Fruit fly (Drosophila melanogaster): ENCODE results near the gene Oatp33Ea.

Oatp33Ea gene

dm6 chr2L:12415485-12416137 lies 30.1 kb downstream of the Oatp33Ea start (continued):
- TF ChIP-seq bowl (GFP tag; IDR thresholded peaks at IDR 0.05) (no peak), CG7839 (tag; optimal IDR thresholded peaks at IDR 0.05) (peak; percentile 55), CG12744 (GFP tag; optimal IDR thresholded peaks at IDR 0.05) (no peak), trem (tag; optimal IDR thresholded peaks at IDR 0.05) (no peak), CG9609 (GFP tag; optimal IDR thresholded peaks at IDR 0.05) (no peak), CG31365 (tag; optimal IDR thresholded peaks at IDR 0.05) (no peak), gce (GFP tag; IDR thresholded peaks at IDR 0.05) (no peak), CG11695 (GFP tag; IDR thresholded peaks at IDR 0.05) (no peak), CG3407 (GFP tag; optimal IDR thresholded peaks at IDR 0.05) (no peak), CG9932 (GFP tag; IDR thresholded peaks at IDR 0.05) (no peak), Dref (GFP tag; IDR thresholded peaks at IDR 0.05) (no peak), CG2712 (tag; optimal IDR thresholded peaks at IDR 0.05) (peak; percentile 67), CG4360 (GFP tag; IDR thresholded peaks at IDR 0.05) (no peak), unpg (GFP tag; optimal IDR thresholded peaks at IDR 0.05) (peak; percentile 21), pnt (GFP tag; optimal IDR thresholded peaks at IDR 0.05) (no peak), CG43689 (GFP tag; IDR thresholded peaks at IDR 0.05) (no peak), MESR4 (GFP tag; optimal IDR thresholded peaks at IDR 0.05) (no peak), lola (GFP tag; optimal IDR thresholded peaks at IDR 0.05) (peak in 1 of 3 experiments; percentile 61), peb (GFP tag; IDR thresholded peaks at IDR 0.05) (no peak), Ptx1 (GFP tag; IDR thresholded peaks at IDR 0.05) (no peak), Rx (GFP tag; IDR thresholded peaks at IDR 0.05) (no peak), tll (GFP tag; optimal IDR thresholded peaks at IDR 0.05) (no peak), Oaz (GFP tag; IDR thresholded peaks at IDR 0.05) (no peak), Fer3 (tag; optimal IDR thresholded peaks at IDR 0.05) (no peak), danr (GFP tag; IDR thresholded peaks at IDR 0.05) (no peak), CG3726 (GFP tag; IDR thresholded peaks at IDR 0.05) (no peak), CG18262 (tag; optimal IDR thresholded peaks at IDR 0.05) (peak; percentile 63), Chrac-16 (GFP tag; optimal IDR thresholded peaks at IDR 0.05) (no peak), ato (GFP tag; IDR thresholded peaks at IDR 0.05; ENCODE audit: partially characterized antibody) (no peak), zfh2 (GFP tag; optimal IDR thresholded peaks at IDR 0.05) (no peak), exex (tag; optimal IDR thresholded peaks at IDR 0.05) (no peak), luna (GFP tag; optimal IDR thresholded peaks at IDR 0.05) (no peak), ken (GFP tag; IDR thresholded peaks at IDR 0.05) (no peak), sima (GFP tag; optimal IDR thresholded peaks at IDR 0.05) (no peak), tio (GFP tag; optimal IDR thresholded peaks at IDR 0.05) (peak; percentile 3), yki (optimal IDR thresholded peaks at IDR 0.05) (no peak), CG15011 (GFP tag; optimal IDR thresholded peaks at IDR 0.05) (no peak), fd96Cb (tag; optimal IDR thresholded peaks at IDR 0.05) (peak; percentile 31), CG10543 (GFP tag; optimal IDR thresholded peaks at IDR 0.05) (no peak), CG9437 (GFP tag; optimal IDR thresholded peaks at IDR 0.05) (peak; percentile 32), trh (GFP tag; optimal IDR thresholded peaks at IDR 0.05) (no peak), HmgD (GFP tag; optimal IDR thresholded peaks at IDR 0.05) (no peak), CG13894 (tag; optimal IDR thresholded peaks at IDR 0.05) (no peak), kah (GFP tag; optimal IDR thresholded peaks at IDR 0.05) (no peak), CG32767 (GFP tag; IDR thresholded peaks at IDR 0.05) (no peak), CG4328 (GFP tag; optimal IDR thresholded peaks at IDR 0.05) (no peak), CG15514 (GFP tag; optimal IDR thresholded peaks at IDR 0.05) (no peak), CG6654 (GFP tag; optimal IDR thresholded peaks at IDR 0.05) (no peak), CG18476 (GFP tag; optimal IDR thresholded peaks at IDR 0.05) (no peak), CG1233 (GFP tag; optimal IDR thresholded peaks at IDR 0.05) (no peak), CG34224 (GFP tag; IDR thresholded peaks at IDR 0.05; ENCODE audit: partially characterized antibody) (no peak)
